Fruit fly (Drosophila melanogaster) S2 (cell line): ENCODE measurements around the gene CG31388.

Source experiments
- CG8478 ChIP-seq: fragments of >200 bp; optimal IDR thresholded peaks from 2 replicates; lab custom pipeline; 2018
- CTCF ChIP-seq, 2 experiments: fragments of >200 bp; optimal IDR thresholded peaks; 2 replicates each; lab custom pipeline; 2018

dm6 chr3R:11200042-11200884, 37.4 kb upstream of the CG31388 start:
- TF ChIP-seq CTCF (optimal IDR thresholded peaks at IDR 0.05; lab: Kevin White, UChicago) (no peak), CG8478 (lab: Kevin White, UChicago) (no peak)
